Worm (Caenorhabditis elegans): ENCODE measurements around the gene hot-2.
A peak's percentile ranks its signal among the peaks of the same experiment; 100 is the strongest.

The hot-2 gene

ce11 chrV:19158664-19159063 is 15.9 kb upstream of the hot-2 start, which contains the start of gene Y39B6A.5 (continued):
- TF ChIP-seq rpc-1 (optimal IDR thresholded peaks at IDR 0.05) (no peak), rpc-1 (tag; optimal IDR thresholded peaks at IDR 0.05) (no peak), die-1 (tag; optimal IDR thresholded peaks at IDR 0.05) (no peak), lin-35 (GFP tag; optimal IDR thresholded peaks at IDR 0.05) (no peak), snpc-1.1 (tag; optimal IDR thresholded peaks at IDR 0.05; ENCODE audit: insufficient read depth) (no peak), attf-6 (GFP tag; IDR thresholded peaks at IDR 0.05) (no peak), nhr-90 (tag; optimal IDR thresholded peaks at IDR 0.05) (peak; percentile 62), Y95B8A.8 (GFP tag; IDR thresholded peaks at IDR 0.05) (no peak), fkh-3 (tag; optimal IDR thresholded peaks at IDR 0.05) (no peak), nhr-120 (GFP tag; IDR thresholded peaks at IDR 0.05) (no peak), bed-1 (GFP tag; IDR thresholded peaks at IDR 0.05) (no peak), cebp-2 (GFP tag; IDR thresholded peaks at IDR 0.05) (no peak), gei-17 (GFP tag; optimal IDR thresholded peaks at IDR 0.05) (no peak), ZK185.1 (tag; optimal IDR thresholded peaks at IDR 0.05; ENCODE audit: poor library complexity, severe bottlenecking) (no peak), tbp1 (GFP tag; optimal IDR thresholded peaks at IDR 0.05) (peak; percentile 64), mcd-1 (GFP tag; IDR thresholded peaks at IDR 0.05) (peak; percentile 87), unc-62 (GFP tag; optimal IDR thresholded peaks at IDR 0.05) (peak; percentile 47), hmg-1.2 (GFP tag; IDR thresholded peaks at IDR 0.05) (no peak; the same call in 1 of the 2 replicates), sptf-2 (GFP tag; optimal IDR thresholded peaks at IDR 0.05) (no peak), nfyb-1 (GFP tag; IDR thresholded peaks at IDR 0.05) (peak; percentile 58; the same call in 1 of the 2 replicates), lsl-1 (GFP tag; optimal IDR thresholded peaks at IDR 0.05) (no peak), T26A5.8 (tag; optimal IDR thresholded peaks at IDR 0.05) (no peak), C06A6.2 (GFP tag; conservative IDR thresholded peaks at IDR 0.05) (no peak), unc-130 (GFP tag; optimal IDR thresholded peaks at IDR 0.05) (no peak), ceh-79 (tag; optimal IDR thresholded peaks at IDR 0.05) (no peak), zfh-2 (GFP tag; conservative IDR thresholded peaks at IDR 0.05) (no peak), F49E8.2 (tag; optimal IDR thresholded peaks at IDR 0.05; ENCODE audit: insufficient read depth) (no peak), lin-54 (GFP tag; optimal IDR thresholded peaks at IDR 0.05) (peak; percentile 47), egrh-3 (GFP tag; IDR thresholded peaks at IDR 0.05) (no peak), ztf-6 (GFP tag; IDR thresholded peaks at IDR 0.05) (no peak), F37B4.10 (GFP tag; IDR thresholded peaks at IDR 0.05) (no peak), ztf-26 (tag; optimal IDR thresholded peaks at IDR 0.05) (no peak), lag-1 (GFP tag; IDR thresholded peaks at IDR 0.05) (no peak), ceh-58 (GFP tag; IDR thresholded peaks at IDR 0.05) (no peak), ztf-25 (GFP tag; IDR thresholded peaks at IDR 0.05) (no peak), cebp-1 (GFP tag; IDR thresholded peaks at IDR 0.05) (no peak; the same call in 1 of the 2 replicates), cebp-1 (tag; optimal IDR thresholded peaks at IDR 0.05) (peak; percentile 80), ceh-100 (GFP tag; IDR thresholded peaks at IDR 0.05) (no peak)

DNA sequence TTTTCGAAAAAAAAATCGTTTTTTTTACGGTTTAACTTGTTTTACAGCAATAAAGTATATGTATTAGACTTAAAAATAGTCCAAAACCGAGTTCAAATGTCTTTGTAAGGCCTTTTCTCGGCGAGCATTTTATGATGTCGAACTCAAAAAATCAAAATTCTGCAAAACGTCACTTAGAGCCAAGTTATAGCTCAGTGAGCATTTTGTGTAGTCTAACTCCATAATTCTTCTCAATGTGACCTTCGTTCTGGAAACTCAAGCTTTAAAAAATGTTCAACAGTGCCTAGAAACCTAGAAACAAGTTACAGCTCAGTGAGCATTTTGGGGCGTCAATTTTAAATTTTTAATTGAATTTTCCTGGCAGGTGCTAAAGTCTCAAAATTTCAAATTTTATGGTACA is 1.2 kb downstream of the hot-2 start:
- no peak for TF ChIP-seq cebp-2 (GFP tag; IDR thresholded peaks at IDR 0.05)
- TF ChIP-seq F39B2.1 (GFP tag; IDR thresholded peaks at IDR 0.05): no peak
- TF ChIP-seq ceh-100 (GFP tag; IDR thresholded peaks at IDR 0.05): no peak
- TF ChIP-seq nhr-27 (tag; optimal IDR thresholded peaks at IDR 0.05): no peak
- no peak for TF ChIP-seq somi-1 (GFP tag; optimal IDR thresholded peaks at IDR 0.05)
- no peak for TF ChIP-seq rcor-1 (GFP tag; IDR thresholded peaks at IDR 0.05)
- TF ChIP-seq Y53F4B.3 (GFP tag; IDR thresholded peaks at IDR 0.05): no peak
- no peak for TF ChIP-seq rpc-1 (optimal IDR thresholded peaks at IDR 0.05)
- TF ChIP-seq rpc-1 (tag; optimal IDR thresholded peaks at IDR 0.05): no peak
- TF ChIP-seq B0336.3 (GFP tag; IDR thresholded peaks at IDR 0.05): no peak
- no peak for TF ChIP-seq mxl-1 (tag; optimal IDR thresholded peaks at IDR 0.05)
- no peak for TF ChIP-seq T07F8.4 (tag; optimal IDR thresholded peaks at IDR 0.05)
- no peak for TF ChIP-seq unc-62 (GFP tag; optimal IDR thresholded peaks at IDR 0.05)
